Worm (Caenorhabditis elegans): ENCODE results near the gene nhr-162.

- TF ChIP-seq B0310.2 (tag; optimal IDR thresholded peaks at IDR 0.05) (no peak), ama-1 (optimal IDR thresholded peaks at IDR 0.05) (no peak), ets-7 (tag; optimal IDR thresholded peaks at IDR 0.05) (no peak), tra-4 (tag; optimal IDR thresholded peaks at IDR 0.05) (no peak), tbx-11 (GFP tag; IDR thresholded peaks at IDR 0.05) (no peak), hmbx-1 (tag; optimal IDR thresholded peaks at IDR 0.05) (no peak), ceh-36 (tag; optimal IDR thresholded peaks at IDR 0.05) (no peak), F13C5.2 (tag; optimal IDR thresholded peaks at IDR 0.05) (no peak), flt-1 (GFP tag; IDR thresholded peaks at IDR 0.05) (no peak), tbx-37 (GFP tag; conservative IDR thresholded peaks at IDR 0.05) (no peak), hmg-4 (GFP tag; optimal IDR thresholded peaks at IDR 0.05) (no peak), ceh-13 (GFP tag; optimal IDR thresholded peaks at IDR 0.05) (no peak), scrt-1 (GFP tag; IDR thresholded peaks at IDR 0.05) (no peak), pes-1 (GFP tag; IDR thresholded peaks at IDR 0.05) (no peak)
Measured at ce11 chrV:6993999-6994398, 2.3 kb upstream of the nhr-162 start.
